Fruit fly (Drosophila melanogaster) Kc167 (cell line): Measurements from ENCODE around the gene Dab.

Source experiments
- Myc ChIP-seq: fragments of >200 bp; optimal IDR thresholded peaks from 2 replicates; lab custom pipeline; 2017; ENCODE audit warnings: missing external identifiers
- Sin3A ChIP-seq: fragments of >200 bp; optimal IDR thresholded peaks from 2 replicates; lab custom pipeline; 2018; ENCODE audit warnings: missing external identifiers

DNA sequence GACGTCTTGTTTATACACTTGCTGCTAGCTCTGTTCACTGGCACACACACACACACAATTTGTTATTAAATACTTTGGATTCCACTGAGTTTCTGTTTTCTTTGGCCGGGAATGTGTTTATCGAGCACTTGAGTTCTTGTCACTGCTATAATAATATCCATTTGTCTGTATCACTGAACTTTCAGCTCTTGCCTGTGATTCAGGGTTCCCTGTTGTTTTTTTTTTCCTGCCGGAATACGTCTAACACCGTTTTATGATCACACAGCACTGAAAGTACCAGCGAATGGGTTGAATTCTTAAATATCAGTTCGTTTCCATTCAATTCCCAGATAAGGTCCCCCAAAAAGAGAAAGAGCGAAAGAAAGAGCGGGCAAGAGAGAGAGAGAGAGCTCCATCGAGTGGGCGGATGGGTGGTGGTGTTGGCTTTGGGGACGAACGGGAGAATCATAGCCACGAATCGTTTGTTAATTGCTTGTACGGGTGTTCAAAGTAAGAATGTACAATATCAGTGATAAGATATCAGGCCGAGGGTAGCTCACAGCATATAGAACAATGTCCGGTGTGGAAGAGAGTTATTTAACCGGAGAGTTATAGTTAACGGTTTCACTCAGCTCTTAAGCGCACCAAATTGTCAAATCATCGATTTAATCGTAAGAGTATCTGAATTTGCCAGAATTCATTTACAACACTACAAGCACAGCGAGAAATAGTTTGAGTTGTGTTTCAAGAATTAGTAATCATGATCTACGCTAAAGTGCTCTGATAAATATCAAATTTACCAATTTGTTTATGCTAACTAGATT, 44.1 kb upstream of the Dab start, which contains the start of gene Galphaf:
- no peak for TF ChIP-seq Myc (lab: Kevin White, UChicago)
- no peak for TF ChIP-seq Sin3A (lab: Kevin White, UChicago)
